Fruit fly (Drosophila melanogaster) whole organism, embryonic: ENCODE data around the gene RSG7.
A peak's percentile ranks its signal among the peaks of the same experiment; 100 is the strongest.

Experiments
- ATbp ChIP-seq: fragments of 200-800 bp; sonication (Bioruptor generic); optimal IDR thresholded peaks from 2 replicates; lab custom pipeline; 2017; ENCODE audit warnings: missing biosample characterization, mild to moderate bottlenecking, missing genetic modification characterization, missing genetic modification reagents
- Atf3 ChIP-seq: fragments of 200-800 bp; sonication (Bioruptor generic); optimal IDR thresholded peaks from 3 replicates; lab custom pipeline; 2016; ENCODE audit warnings: missing biosample characterization, missing genetic modification characterization
- Atf6 ChIP-seq: fragments of 200-800 bp; sonication (Bioruptor generic); IDR thresholded peaks from 2 replicates; pipeline ENCODE4 v1.3.6; 2022; ENCODE audit warnings: missing biosample characterization, missing genetic modification characterization
- B-H1 ChIP-seq: fragments of 200-800 bp; sonication (Bioruptor generic); IDR thresholded peaks from 3 replicates; pipeline ENCODE4 v1.3.6; 2022; ENCODE audit warnings: missing biosample characterization, missing genetic modification characterization
- B-H2 ChIP-seq: fragments of 200-800 bp; sonication (Bioruptor generic); optimal IDR thresholded peaks from 2 replicates; lab custom pipeline; 2018; ENCODE audit warnings: missing biosample characterization, mild to moderate bottlenecking, missing genetic modification characterization
- Blimp-1 ChIP-seq: fragments of 200-800 bp; sonication (Bioruptor generic); optimal IDR thresholded peaks from 3 replicates; lab custom pipeline; 2018; ENCODE audit warnings: missing biosample characterization, missing genetic modification characterization, mild to moderate bottlenecking, moderate library complexity, missing genetic modification reagents
- CG10209 ChIP-seq: fragments of 200-800 bp; sonication (Bioruptor generic); optimal IDR thresholded peaks from 3 replicates; lab custom pipeline; 2017; ENCODE audit warnings: missing biosample characterization, mild to moderate bottlenecking, missing genetic modification characterization, missing genetic modification reagents
- CG11504 ChIP-seq: fragments of 200-800 bp; sonication (Bioruptor generic); optimal IDR thresholded peaks from 3 replicates; lab custom pipeline; 2019; ENCODE audit warnings: missing biosample characterization, mild to moderate bottlenecking, missing genetic modification characterization, moderate library complexity
- CG12219 ChIP-seq: fragments of 200-800 bp; sonication (Bioruptor generic); optimal IDR thresholded peaks from 3 replicates; lab custom pipeline; 2018; ENCODE audit warnings: missing biosample characterization, mild to moderate bottlenecking, missing genetic modification characterization
- CG15696 ChIP-seq: fragments of 200-800 bp; sonication (Bioruptor generic); optimal IDR thresholded peaks from 2 replicates; lab custom pipeline; 2019; ENCODE audit warnings: missing biosample characterization, mild to moderate bottlenecking, missing genetic modification characterization, moderate library complexity
- CG16813 ChIP-seq: fragments of 200-800 bp; sonication (Bioruptor generic); IDR thresholded peaks from 3 replicates; pipeline ENCODE4 v1.3.6; 2022; ENCODE audit warnings: missing biosample characterization, missing genetic modification characterization; ENCODE audit not compliant: partially characterized antibody
- CG17359 ChIP-seq: fragments of 200-800 bp; sonication (Bioruptor generic); optimal IDR thresholded peaks from 3 replicates; lab custom pipeline; 2018; ENCODE audit warnings: missing biosample characterization, mild to moderate bottlenecking, missing genetic modification characterization, moderate library complexity
- CG31441 ChIP-seq: fragments of 200-800 bp; sonication (Bioruptor generic); IDR thresholded peaks from 2 replicates; pipeline ENCODE4 v1.3.6; 2022; ENCODE audit warnings: missing biosample characterization, missing genetic modification characterization
- CG4404 ChIP-seq: fragments of 200-800 bp; sonication (Bioruptor generic); IDR thresholded peaks from 2 replicates; pipeline ENCODE4 v1.3.6; 2022; ENCODE audit warnings: missing biosample characterization, missing genetic modification characterization
- CG7839 ChIP-seq: fragments of 200-800 bp; sonication (Bioruptor generic); optimal IDR thresholded peaks from 3 replicates; lab custom pipeline; 2018; ENCODE audit warnings: missing biosample characterization, mild to moderate bottlenecking, missing genetic modification characterization, moderate library complexity
- CG7963 ChIP-seq: fragments of 200-800 bp; sonication (Bioruptor generic); IDR thresholded peaks from 3 replicates; pipeline ENCODE4 v1.3.6; 2022; ENCODE audit warnings: missing biosample characterization, missing genetic modification characterization; ENCODE audit not compliant: partially characterized antibody
- CG8388 ChIP-seq: fragments of 200-800 bp; sonication (Bioruptor generic); optimal IDR thresholded peaks from 2 replicates; lab custom pipeline; 2019; ENCODE audit warnings: missing biosample characterization, mild to moderate bottlenecking, missing genetic modification characterization, moderate library complexity
- CG8765 ChIP-seq: fragments of 200-800 bp; sonication (Bioruptor generic); IDR thresholded peaks from 2 replicates; pipeline ENCODE4 v1.3.6; 2022; ENCODE audit warnings: missing biosample characterization, missing genetic modification characterization
- CG9876 ChIP-seq: fragments of 200-800 bp; sonication (Bioruptor generic); optimal IDR thresholded peaks from 2 replicates; lab custom pipeline; 2016; ENCODE audit warnings: missing biosample characterization, missing genetic modification characterization
- CrebB ChIP-seq: fragments of 200-800 bp; sonication (Bioruptor generic); optimal IDR thresholded peaks from 3 replicates; lab custom pipeline; 2018; ENCODE audit warnings: missing biosample characterization, mild to moderate bottlenecking, missing genetic modification characterization
- D19A ChIP-seq: fragments of 200-800 bp; optimal IDR thresholded peaks from 3 replicates; lab custom pipeline; 2019; ENCODE audit warnings: missing biosample characterization, mild to moderate bottlenecking, missing genetic modification characterization, moderate library complexity
- HLH3B ChIP-seq: fragments of 200-800 bp; sonication (Bioruptor generic); IDR thresholded peaks from 2 replicates; pipeline ENCODE4 v1.3.6; 2022; ENCODE audit warnings: missing biosample characterization, missing genetic modification characterization
- Hr51 ChIP-seq, 2 experiments: fragments of 200-800 bp; sonication (Bioruptor generic); optimal IDR thresholded peaks; 2 replicates in 1 of 2; 3 replicates in 1 of 2; lab custom pipeline; 2016 to 2018; ENCODE audit warnings: missing biosample characterization in 2 of 2, missing genetic modification characterization in 2 of 2, mild to moderate bottlenecking in 1 of 2, moderate library complexity in 1 of 2
- Med ChIP-seq: fragments of 200-800 bp; sonication (Bioruptor generic); peaks from one replicate; lab custom pipeline; 2016; ENCODE audit warnings: missing biosample characterization, missing genetic modification characterization, mild to moderate bottlenecking, inconsistent platforms, moderate library complexity
- Oli ChIP-seq: fragments of 200-800 bp; sonication (Bioruptor generic); optimal IDR thresholded peaks from 2 replicates; lab custom pipeline; 2018; ENCODE audit warnings: missing biosample characterization, mild to moderate bottlenecking, missing genetic modification characterization, moderate library complexity
- Pdp1 ChIP-seq, 2 experiments: fragments of 200-800 bp; sonication (Bioruptor generic); optimal IDR thresholded peaks; 3 replicates each; lab custom pipeline; 2016; ENCODE audit warnings: missing biosample characterization in 2 of 2, missing genetic modification characterization in 2 of 2, mild to moderate bottlenecking in 1 of 2, moderate library complexity in 1 of 2
- Poxn ChIP-seq: fragments of 200-800 bp; sonication (Bioruptor generic); IDR thresholded peaks from 2 replicates; pipeline ENCODE4 v1.3.6; 2022; ENCODE audit warnings: missing biosample characterization, missing genetic modification characterization
- Sox100B ChIP-seq: fragments of 200-800 bp; sonication (Bioruptor generic); optimal IDR thresholded peaks from 3 replicates; lab custom pipeline; 2018; ENCODE audit warnings: missing biosample characterization, mild to moderate bottlenecking, missing genetic modification characterization
- Sox102F ChIP-seq: fragments of 200-800 bp; sonication (Bioruptor generic); optimal IDR thresholded peaks from 2 replicates; lab custom pipeline; 2018; ENCODE audit warnings: missing biosample characterization, mild to moderate bottlenecking, missing genetic modification characterization, moderate library complexity
- Taf1 ChIP-seq: fragments of 200-800 bp; sonication (Bioruptor generic); IDR thresholded peaks from 2 replicates; pipeline ENCODE4 v1.3.6; 2022; ENCODE audit warnings: missing biosample characterization, missing genetic modification characterization
- Vsx1 ChIP-seq: fragments of 200-800 bp; sonication (Bioruptor generic); optimal IDR thresholded peaks from 2 replicates; lab custom pipeline; 2017; ENCODE audit warnings: missing biosample characterization, mild to moderate bottlenecking, missing genetic modification characterization, missing genetic modification reagents
- abd-A ChIP-seq: fragments of 200-800 bp; sonication (Bioruptor generic); optimal IDR thresholded peaks from 3 replicates; lab custom pipeline; 2019; ENCODE audit warnings: missing biosample characterization, mild to moderate bottlenecking, missing genetic modification characterization, moderate library complexity
- bcd ChIP-seq: fragments of 200-800 bp; sonication (Bioruptor generic); optimal IDR thresholded peaks from 2 replicates; lab custom pipeline; 2017; ENCODE audit warnings: missing biosample characterization, mild to moderate bottlenecking, missing genetic modification characterization
- bsh ChIP-seq, 2 experiments: fragments of 200-800 bp; sonication (Bioruptor generic); optimal IDR thresholded peaks; 2 replicates each; lab custom pipeline; 2017 to 2018; ENCODE audit warnings: mild to moderate bottlenecking in 2 of 2, missing biosample characterization in 2 of 2, missing genetic modification characterization in 2 of 2, moderate library complexity in 1 of 2
- dati ChIP-seq: fragments of 200-800 bp; sonication (Bioruptor generic); IDR thresholded peaks from 2 replicates; pipeline ENCODE4 v1.3.6; 2022; ENCODE audit warnings: missing biosample characterization, missing genetic modification characterization
- dmrt99B ChIP-seq: fragments of 200-800 bp; sonication (Bioruptor generic); optimal IDR thresholded peaks from 2 replicates; lab custom pipeline; 2018; ENCODE audit warnings: missing biosample characterization, mild to moderate bottlenecking, missing genetic modification characterization, moderate library complexity
- eyg ChIP-seq: fragments of 200-800 bp; sonication (Bioruptor generic); optimal IDR thresholded peaks from 3 replicates; lab custom pipeline; 2016; ENCODE audit warnings: missing biosample characterization, missing genetic modification characterization
- fd96Cb ChIP-seq: fragments of 200-800 bp; sonication (Bioruptor generic); optimal IDR thresholded peaks from 2 replicates; lab custom pipeline; 2018; ENCODE audit warnings: missing biosample characterization, mild to moderate bottlenecking, missing genetic modification characterization, moderate library complexity
- gem ChIP-seq: fragments of 200-800 bp; sonication (Bioruptor generic); optimal IDR thresholded peaks from 2 replicates; lab custom pipeline; 2019; ENCODE audit warnings: missing biosample characterization, mild to moderate bottlenecking, missing genetic modification characterization, moderate library complexity
- lab ChIP-seq: fragments of 200-800 bp; sonication (Bioruptor generic); optimal IDR thresholded peaks from 3 replicates; lab custom pipeline; 2017; ENCODE audit warnings: missing biosample characterization, missing genetic modification characterization, mild to moderate bottlenecking, moderate library complexity, missing genetic modification reagents
- oc ChIP-seq: fragments of 200-800 bp; sonication (Bioruptor generic); optimal IDR thresholded peaks from 2 replicates; lab custom pipeline; 2018; ENCODE audit warnings: missing biosample characterization, mild to moderate bottlenecking, missing genetic modification characterization, moderate library complexity
- org-1 ChIP-seq: fragments of 200-800 bp; sonication (Bioruptor generic); optimal IDR thresholded peaks from 2 replicates; lab custom pipeline; 2017; ENCODE audit warnings: missing biosample characterization, missing genetic modification characterization
- phol ChIP-seq: fragments of 200-800 bp; sonication (Bioruptor generic); optimal IDR thresholded peaks from 3 replicates; lab custom pipeline; 2018; ENCODE audit warnings: missing biosample characterization, mild to moderate bottlenecking, missing genetic modification characterization, moderate library complexity
- ro ChIP-seq: fragments of 200-800 bp; sonication (Bioruptor generic); IDR thresholded peaks from 2 replicates; pipeline ENCODE4 v1.3.6; 2022; ENCODE audit warnings: missing biosample characterization, missing genetic modification characterization
- sens ChIP-seq: fragments of 200-800 bp; sonication (Bioruptor generic); peaks from one replicate; lab custom pipeline; 2016; ENCODE audit warnings: missing biosample characterization, missing genetic modification characterization
- slou ChIP-seq: fragments of 200-800 bp; sonication (Bioruptor generic); optimal IDR thresholded peaks from 3 replicates; lab custom pipeline; 2016; ENCODE audit warnings: missing biosample characterization, missing genetic modification characterization
- stc ChIP-seq: fragments of 200-800 bp; sonication (Bioruptor generic); IDR thresholded peaks from 2 replicates; pipeline ENCODE4 v1.3.6; 2022; ENCODE audit warnings: missing biosample characterization, missing genetic modification characterization
- stwl ChIP-seq: fragments of 200-800 bp; sonication (Bioruptor generic); optimal IDR thresholded peaks from 3 replicates; lab custom pipeline; 2018; ENCODE audit warnings: missing biosample characterization, mild to moderate bottlenecking, missing genetic modification characterization, moderate library complexity
- tin ChIP-seq: fragments of 200-800 bp; sonication (Bioruptor generic); optimal IDR thresholded peaks from 3 replicates; lab custom pipeline; 2016; ENCODE audit warnings: missing biosample characterization, missing genetic modification characterization

RSG7 gene

DNA sequence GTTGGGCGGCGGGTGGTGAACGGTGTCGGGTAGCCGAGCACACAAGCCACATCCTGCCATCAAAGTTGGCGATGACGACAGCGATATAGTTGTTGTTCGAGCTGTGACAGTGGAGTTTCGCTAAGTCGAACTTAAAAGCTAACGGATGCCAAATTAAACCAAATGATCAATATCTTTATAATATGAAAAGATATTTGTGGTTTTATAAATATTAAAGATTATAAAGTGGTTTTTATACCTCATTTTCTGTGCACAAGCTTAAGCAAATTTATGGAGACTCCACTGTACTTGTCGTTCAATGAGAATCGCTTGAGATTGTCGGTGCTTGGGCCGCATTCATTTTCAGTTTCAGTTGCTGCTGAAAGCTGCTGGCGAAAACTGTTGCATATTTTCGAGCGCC, 22.2 kb downstream of the RSG7 start (continued):
- peak; percentile 77 for TF ChIP-seq CG11504 (tag; lab: Kevin White, UChicago)
- TF ChIP-seq D19A (tag; lab: Kevin White, UChicago), result peak; percentile 37
- TF ChIP-seq bcd (GFP tag; lab: Kevin White, UChicago), result peak; percentile 41
- peak; percentile 47; the same call in 1 of the 2 replicates for TF ChIP-seq Atf6 (GFP tag; lab: Robert Waterston, UW)
- TF ChIP-seq CG4404 (GFP tag; lab: Robert Waterston, UW), result peak; percentile 32; the same call in 1 of the 2 replicates
- TF ChIP-seq bsh (GFP tag; optimal IDR thresholded peaks at IDR 0.05; lab: Kevin White, UChicago), result peak in 1 of 2 experiments; percentile 71
- TF ChIP-seq dati, result no peak
- TF ChIP-seq CrebB (tag; lab: Kevin White, UChicago), result no peak
- TF ChIP-seq CG10209 (GFP tag; lab: Kevin White, UChicago), result peak; percentile 29
- peak; percentile 37 for TF ChIP-seq CG8388 (GFP tag; lab: Kevin White, UChicago)
- no peak for TF ChIP-seq stwl (tag; lab: Kevin White, UChicago)
- no peak for TF ChIP-seq Atf3 (GFP tag; lab: Kevin White, UChicago)
- peak; percentile 21; the same call in 1 of the 3 replicates for TF ChIP-seq B-H1 (GFP tag; lab: Robert Waterston, UW)
- peak; percentile 70 for TF ChIP-seq CG7839 (tag; lab: Kevin White, UChicago)
- peak; percentile 9 for TF ChIP-seq slou (GFP tag; lab: Kevin White, UChicago)
- no peak for TF ChIP-seq Taf1 (GFP tag; lab: Robert Waterston, UW)
- no peak for TF ChIP-seq CG7963 (GFP tag; lab: Robert Waterston, UW)
- TF ChIP-seq stc (GFP tag; lab: Robert Waterston, UW), result peak; percentile 58
- TF ChIP-seq lab, result peak; percentile 70
- peak; percentile 52 for TF ChIP-seq tin
- TF ChIP-seq CG15696 (tag; lab: Kevin White, UChicago), result no peak
- TF ChIP-seq CG9876 (GFP tag; lab: Kevin White, UChicago), result no peak

DNA sequence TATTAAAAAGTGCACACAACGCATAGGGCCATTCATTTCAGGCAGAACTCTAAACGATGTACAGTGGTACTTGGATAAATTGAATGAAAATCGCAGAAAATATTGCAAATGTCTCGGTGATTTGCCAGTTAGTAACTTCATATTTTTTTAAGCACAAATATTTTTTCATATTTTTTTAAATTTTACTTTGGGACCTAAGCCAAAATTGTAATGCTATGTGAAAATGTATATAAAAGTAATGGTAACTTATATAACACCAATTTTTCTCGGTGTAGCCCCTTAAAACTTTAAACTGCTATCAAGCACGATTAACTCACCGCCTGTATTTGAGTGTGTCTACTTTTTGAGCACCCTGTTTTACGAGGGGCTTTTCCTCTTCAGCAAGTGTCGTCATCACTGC, 23.0 kb downstream of the RSG7 start:
- TF ChIP-seq HLH3B (GFP tag; lab: Robert Waterston, UW) (0 out of 2 replicates have a peak, but pooled peaks have one; percentile 16), CG16813 (GFP tag; lab: Robert Waterston, UW) (no peak), Oli (tag; lab: Kevin White, UChicago) (peak; percentile 12), dmrt99B (tag; lab: Kevin White, UChicago) (peak; percentile 38), Sox100B (GFP tag; lab: Kevin White, UChicago) (peak; percentile 9), fd96Cb (tag; lab: Kevin White, UChicago) (peak; percentile 12), Pdp1 (GFP tag; optimal IDR thresholded peaks at IDR 0.05; lab: Kevin White, UChicago) (peak in 1 of 2 experiments; percentile 57), CG8765 (GFP tag; lab: Robert Waterston, UW) (no peak), ro (GFP tag; lab: Robert Waterston, UW) (no peak), phol (tag; lab: Kevin White, UChicago) (peak; percentile 44), abd-A (no peak), Hr51 (GFP tag; optimal IDR thresholded peaks at IDR 0.05; lab: Kevin White, UChicago) (peak in 1 of 2 experiments; percentile 4), Vsx1 (GFP tag; lab: Kevin White, UChicago) (no peak), CG31441 (GFP tag; lab: Robert Waterston, UW) (peak; percentile 33; the same call in 1 of the 2 replicates), Sox102F (GFP tag; lab: Kevin White, UChicago) (peak; percentile 40), Poxn (GFP tag; lab: Robert Waterston, UW) (no peak), CG12219 (GFP tag; lab: Kevin White, UChicago) (no peak), org-1 (GFP tag; lab: Kevin White, UChicago) (no peak), CG17359 (tag; lab: Kevin White, UChicago) (peak; percentile 23), eyg (GFP tag; lab: Kevin White, UChicago) (no peak), Blimp-1 (GFP tag; lab: Kevin White, UChicago) (peak; percentile 30), Med (peak; percentile 52), B-H2 (no peak), sens (GFP tag; lab: Kevin White, UChicago) (peak; percentile 76), oc (tag; lab: Kevin White, UChicago) (no peak), gem (tag; lab: Kevin White, UChicago) (peak; percentile 39), ATbp (GFP tag; lab: Kevin White, UChicago) (no peak)
